Fruit fly (Drosophila melanogaster) whole organism, embryonic: ENCODE data around the gene BNIP3.

Experiments
- Antp ChIP-seq: fragments of 200-800 bp; sonication (Bioruptor generic); optimal IDR thresholded peaks from 3 replicates; lab custom pipeline; 2016; ENCODE audit warnings: missing biosample characterization, missing genetic modification characterization
- Bdp1 ChIP-seq: fragments of 200-800 bp; sonication (Bioruptor generic); optimal IDR thresholded peaks from 3 replicates; lab custom pipeline; 2016; ENCODE audit warnings: missing biosample characterization, missing genetic modification characterization
- CG10274 ChIP-seq: fragments of 200-800 bp; sonication (Bioruptor generic); optimal IDR thresholded peaks from 3 replicates; lab custom pipeline; 2017; ENCODE audit warnings: missing biosample characterization, mild to moderate bottlenecking, missing genetic modification characterization
- CG10654 ChIP-seq: fragments of 200-800 bp; sonication (Bioruptor generic); optimal IDR thresholded peaks from 2 replicates; lab custom pipeline; 2016; ENCODE audit warnings: missing biosample characterization, missing genetic modification characterization
- CG1233 ChIP-seq: fragments of 200-800 bp; sonication (Bioruptor generic); optimal IDR thresholded peaks from 4 replicates; lab custom pipeline; 2018; ENCODE audit warnings: missing biosample characterization, mild to moderate bottlenecking, missing genetic modification characterization
- CG12942 ChIP-seq: fragments of 200-800 bp; sonication (Bioruptor generic); optimal IDR thresholded peaks from 3 replicates; lab custom pipeline; 2016; ENCODE audit warnings: missing biosample characterization, missing genetic modification characterization
- CG14965 ChIP-seq: fragments of 200-800 bp; sonication (Bioruptor generic); optimal IDR thresholded peaks from 2 replicates; lab custom pipeline; 2016; ENCODE audit warnings: missing biosample characterization, missing genetic modification characterization, borderline replicate concordance
- CG15696 ChIP-seq: fragments of 200-800 bp; sonication (Bioruptor generic); optimal IDR thresholded peaks from 2 replicates; lab custom pipeline; 2019; ENCODE audit warnings: missing biosample characterization, mild to moderate bottlenecking, missing genetic modification characterization, moderate library complexity
- CG17186 ChIP-seq: fragments of 200-800 bp; sonication (Bioruptor generic); optimal IDR thresholded peaks from 3 replicates; lab custom pipeline; 2017; ENCODE audit warnings: missing biosample characterization, missing genetic modification reagents, missing genetic modification characterization
- CG17385 ChIP-seq: fragments of 200-800 bp; sonication (Bioruptor generic); optimal IDR thresholded peaks from 3 replicates; lab custom pipeline; 2018; ENCODE audit warnings: missing biosample characterization, mild to moderate bottlenecking, missing genetic modification characterization
- CG1792 ChIP-seq: fragments of 200-800 bp; sonication (Bioruptor generic); optimal IDR thresholded peaks from 2 replicates; lab custom pipeline; 2016; ENCODE audit warnings: missing biosample characterization, missing genetic modification characterization
- CG18476 ChIP-seq: fragments of 200-800 bp; sonication (Bioruptor generic); optimal IDR thresholded peaks from 2 replicates; lab custom pipeline; 2016; ENCODE audit warnings: missing biosample characterization, mild to moderate bottlenecking, missing genetic modification characterization
- CG30431 ChIP-seq: fragments of 200-800 bp; sonication (Bioruptor generic); optimal IDR thresholded peaks from 2 replicates; lab custom pipeline; 2017; ENCODE audit warnings: missing biosample characterization, missing genetic modification characterization
- CG3163 ChIP-seq: fragments of 200-800 bp; sonication (Bioruptor generic); optimal IDR thresholded peaks from 3 replicates; lab custom pipeline; 2016; ENCODE audit warnings: missing biosample characterization, missing genetic modification characterization
- CG32532 ChIP-seq: fragments of 200-800 bp; sonication (Bioruptor generic); IDR thresholded peaks from 2 replicates; pipeline ENCODE4 v1.3.6; 2022; ENCODE audit warnings: missing biosample characterization, missing genetic modification characterization
- CG32767 ChIP-seq: fragments of 200-800 bp; sonication (Bioruptor generic); IDR thresholded peaks from 2 replicates; pipeline ENCODE4 v1.3.6; 2022; ENCODE audit warnings: missing biosample characterization, missing genetic modification characterization
- CG3995 ChIP-seq: fragments of 200-800 bp; sonication (Bioruptor generic); optimal IDR thresholded peaks from 3 replicates; lab custom pipeline; 2016; ENCODE audit warnings: missing biosample characterization, missing genetic modification characterization
- CG4820 ChIP-seq: fragments of 200-800 bp; sonication (Bioruptor generic); optimal IDR thresholded peaks from 3 replicates; lab custom pipeline; 2016; ENCODE audit warnings: missing biosample characterization, missing genetic modification characterization
- CG5953 ChIP-seq: fragments of 200-800 bp; sonication (Bioruptor generic); IDR thresholded peaks from 2 replicates; pipeline ENCODE4 v1.3.6; 2022; ENCODE audit warnings: missing biosample characterization, missing genetic modification characterization
- CG7839 ChIP-seq: fragments of 200-800 bp; sonication (Bioruptor generic); optimal IDR thresholded peaks from 3 replicates; lab custom pipeline; 2018; ENCODE audit warnings: missing biosample characterization, mild to moderate bottlenecking, missing genetic modification characterization, moderate library complexity
- CG8944 ChIP-seq: fragments of 200-800 bp; sonication (Bioruptor generic); optimal IDR thresholded peaks from 3 replicates; lab custom pipeline; 2016; ENCODE audit warnings: missing biosample characterization, missing genetic modification characterization
- CG9215 ChIP-seq: fragments of 200-800 bp; sonication (Bioruptor generic); IDR thresholded peaks from 2 replicates; pipeline ENCODE4 v1.3.6; 2022; ENCODE audit warnings: missing biosample characterization, missing genetic modification characterization
- CG9932 ChIP-seq: fragments of 200-800 bp; sonication (Bioruptor generic); IDR thresholded peaks from 2 replicates; pipeline ENCODE4 v1.3.6; 2022; ENCODE audit warnings: missing biosample characterization, missing genetic modification characterization
- CHES-1-like ChIP-seq: fragments of 200-800 bp; sonication (Bioruptor generic); optimal IDR thresholded peaks from 2 replicates; lab custom pipeline; 2016; ENCODE audit warnings: missing biosample characterization, missing genetic modification characterization
- Chrac-16 ChIP-seq: fragments of 200-800 bp; sonication (Bioruptor generic); optimal IDR thresholded peaks from 3 replicates; lab custom pipeline; 2016; ENCODE audit warnings: missing biosample characterization, missing genetic modification characterization
- E2f2 ChIP-seq: fragments of 200-800 bp; sonication (Bioruptor generic); IDR thresholded peaks from 2 replicates; pipeline ENCODE4 v1.3.6; 2022; ENCODE audit warnings: missing biosample characterization, missing genetic modification characterization
- Hmr ChIP-seq: fragments of 200-800 bp; sonication (Bioruptor generic); optimal IDR thresholded peaks from 3 replicates; lab custom pipeline; 2017; ENCODE audit warnings: mild to moderate bottlenecking, missing biosample characterization, missing genetic modification reagents, missing genetic modification characterization
- Hsf ChIP-seq: fragments of 200-800 bp; sonication (Bioruptor generic); optimal IDR thresholded peaks from 3 replicates; lab custom pipeline; 2016; ENCODE audit warnings: missing biosample characterization, missing genetic modification characterization
- NFAT ChIP-seq: fragments of 200-800 bp; sonication (Bioruptor generic); IDR thresholded peaks from 2 replicates; pipeline ENCODE4 v1.3.6; 2022; ENCODE audit warnings: missing biosample characterization, missing genetic modification characterization
- NK7.1 ChIP-seq: fragments of 200-800 bp; sonication (Bioruptor generic); optimal IDR thresholded peaks from 3 replicates; lab custom pipeline; 2016; ENCODE audit warnings: missing biosample characterization, missing genetic modification characterization
- PHDP ChIP-seq: fragments of 200-800 bp; sonication (Bioruptor generic); optimal IDR thresholded peaks from 3 replicates; lab custom pipeline; 2018; ENCODE audit warnings: missing biosample characterization, mild to moderate bottlenecking, missing genetic modification characterization, moderate library complexity
- Sin3A ChIP-seq: fragments of >200 bp; optimal IDR thresholded peaks from 2 replicates; lab custom pipeline; 2018
- Trl ChIP-seq, 3 experiments: fragments of >200 bp in 2 of 3; fragments of 200-800 bp in 1 of 3; sonication (Bioruptor generic) in 1 of 3; optimal IDR thresholded peaks; 2 replicates in 1 of 3; 3 replicates in 2 of 3; lab custom pipeline; 2016 to 2017; ENCODE audit warnings: missing biosample characterization in 1 of 3, missing genetic modification characterization in 1 of 3
- bowl ChIP-seq: fragments of 200-800 bp; sonication (Bioruptor generic); IDR thresholded peaks from 2 replicates; pipeline ENCODE4 v1.3.6; 2022; ENCODE audit warnings: missing biosample characterization, missing genetic modification characterization
- crol ChIP-seq: fragments of 200-800 bp; sonication (Bioruptor generic); IDR thresholded peaks from 2 replicates; pipeline ENCODE4 v1.3.6; 2022; ENCODE audit warnings: missing biosample characterization, missing genetic modification characterization
- fd64A ChIP-seq: fragments of 200-800 bp; sonication (Bioruptor generic); optimal IDR thresholded peaks from 3 replicates; lab custom pipeline; 2018; ENCODE audit warnings: missing biosample characterization, mild to moderate bottlenecking, missing genetic modification characterization
- ham ChIP-seq: fragments of 200-800 bp; sonication (Bioruptor generic); IDR thresholded peaks from 2 replicates; pipeline ENCODE4 v1.3.6; 2022; ENCODE audit warnings: missing biosample characterization, missing genetic modification characterization
- hth ChIP-seq: fragments of >200 bp; optimal IDR thresholded peaks from 2 replicates; lab custom pipeline; 2017; ENCODE audit warnings: inconsistent platforms
- kay ChIP-seq: fragments of 200-800 bp; sonication (Bioruptor generic); optimal IDR thresholded peaks from 2 replicates; lab custom pipeline; 2016; ENCODE audit warnings: missing biosample characterization, missing genetic modification characterization
- kni ChIP-seq: fragments of 200-800 bp; sonication (Bioruptor generic); optimal IDR thresholded peaks from 3 replicates; lab custom pipeline; 2017; ENCODE audit warnings: mild to moderate bottlenecking, missing biosample characterization, missing genetic modification reagents, missing genetic modification characterization
- luna ChIP-seq: fragments of 200-800 bp; sonication (Bioruptor generic); optimal IDR thresholded peaks from 2 replicates; lab custom pipeline; 2016; ENCODE audit warnings: missing biosample characterization, missing genetic modification characterization
- oc ChIP-seq: fragments of 200-800 bp; sonication (Bioruptor generic); optimal IDR thresholded peaks from 2 replicates; lab custom pipeline; 2018; ENCODE audit warnings: missing biosample characterization, mild to moderate bottlenecking, missing genetic modification characterization, moderate library complexity
- odd ChIP-seq: fragments of 200-800 bp; sonication (Bioruptor generic); optimal IDR thresholded peaks from 2 replicates; lab custom pipeline; 2017; ENCODE audit warnings: missing biosample characterization, mild to moderate bottlenecking, missing genetic modification characterization
- phol ChIP-seq: fragments of 200-800 bp; sonication (Bioruptor generic); optimal IDR thresholded peaks from 3 replicates; lab custom pipeline; 2018; ENCODE audit warnings: missing biosample characterization, mild to moderate bottlenecking, missing genetic modification characterization, moderate library complexity
- ro ChIP-seq: fragments of 200-800 bp; sonication (Bioruptor generic); IDR thresholded peaks from 2 replicates; pipeline ENCODE4 v1.3.6; 2022; ENCODE audit warnings: missing biosample characterization, missing genetic modification characterization
- tna ChIP-seq: fragments of 200-800 bp; sonication (Bioruptor generic); IDR thresholded peaks from 2 replicates; pipeline ENCODE4 v1.3.6; 2022; ENCODE audit warnings: missing biosample characterization, missing genetic modification characterization; ENCODE audit not compliant: partially characterized antibody
- twi ChIP-seq: fragments of 200-800 bp; optimal IDR thresholded peaks from 2 replicates; lab custom pipeline; 2019; ENCODE audit warnings: missing biosample characterization, mild to moderate bottlenecking, missing genetic modification characterization, moderate library complexity
- unc-4 ChIP-seq: fragments of 200-800 bp; sonication (Bioruptor generic); IDR thresholded peaks from 2 replicates; pipeline ENCODE4 v1.3.6; 2022; ENCODE audit warnings: missing biosample characterization, missing genetic modification characterization; ENCODE audit not compliant: partially characterized antibody
- usp ChIP-seq: fragments of >200 bp; optimal IDR thresholded peaks from 2 replicates; lab custom pipeline; 2017; ENCODE audit warnings: missing biosample characterization, missing genetic modification characterization
- wor ChIP-seq: fragments of 200-800 bp; sonication (Bioruptor generic); IDR thresholded peaks from 2 replicates; pipeline ENCODE4 v1.3.6; 2022; ENCODE audit warnings: missing biosample characterization, missing genetic modification characterization

The BNIP3 gene

DNA sequence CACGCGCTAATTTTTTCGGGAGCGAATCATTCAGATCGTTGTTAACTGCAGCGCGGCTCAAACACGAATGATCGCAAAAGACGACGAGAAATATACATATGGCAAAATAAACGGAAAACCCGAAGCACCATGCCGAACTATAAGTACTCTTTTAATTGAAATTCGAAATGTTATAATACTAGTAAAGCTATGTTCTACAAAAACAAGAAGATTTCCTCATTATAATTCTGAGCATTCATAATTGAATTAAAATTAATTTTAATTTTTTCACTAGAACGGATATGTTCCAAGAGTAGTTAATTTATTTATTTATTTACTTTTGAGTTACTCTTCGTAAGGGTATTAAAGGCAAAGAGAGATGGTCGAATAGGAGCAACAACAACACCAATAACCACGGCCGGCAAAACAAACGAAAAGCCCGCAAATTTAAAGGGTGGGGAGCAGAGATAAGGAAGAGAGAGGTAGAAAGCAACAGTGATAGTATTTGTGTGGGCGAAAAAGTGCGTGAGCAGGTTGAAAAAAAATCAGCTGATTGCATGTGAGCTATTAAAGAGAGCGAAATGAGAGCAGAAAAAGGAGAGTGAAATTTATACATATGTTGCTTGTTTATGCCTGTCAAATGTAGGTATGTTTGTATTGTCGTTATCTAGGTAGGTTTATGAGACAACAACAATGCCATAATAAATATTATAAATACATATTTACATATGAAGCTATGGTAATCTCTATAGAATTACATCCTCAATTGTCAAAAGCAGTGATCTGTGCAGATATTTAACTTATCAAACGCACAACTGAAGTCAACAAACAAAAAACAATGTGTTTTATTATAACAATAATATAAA is 25.6 kb downstream of the BNIP3 start (continued):
- peak; percentile 85 for TF ChIP-seq PHDP (tag; lab: Kevin White, UChicago)
- peak; percentile 36; the same call in 1 of the 2 replicates for TF ChIP-seq CG5953 (GFP tag; lab: Robert Waterston, UW)
- peak; percentile 27 for TF ChIP-seq odd (GFP tag; lab: Kevin White, UChicago)
- TF ChIP-seq phol, result peak; percentile 68
- peak; percentile 86 for TF ChIP-seq CG7839 (tag; lab: Kevin White, UChicago)
- no peak for TF ChIP-seq usp (GFP tag; lab: Kevin White, UChicago)
- peak; percentile 56; the same call in 1 of the 2 replicates for TF ChIP-seq E2f2
- no peak for TF ChIP-seq NK7.1 (GFP tag; lab: Kevin White, UChicago)
- peak; percentile 45 for TF ChIP-seq CG12942
- peak; percentile 13 for TF ChIP-seq CG8944 (GFP tag; lab: Kevin White, UChicago)
- TF ChIP-seq CG9932 (GFP tag; lab: Robert Waterston, UW), result peak; percentile 77
- TF ChIP-seq Chrac-16 (GFP tag; lab: Kevin White, UChicago), result peak; percentile 70
- peak; percentile 49 for TF ChIP-seq CG9215 (GFP tag; lab: Robert Waterston, UW)
- TF ChIP-seq CHES-1-like, result peak; percentile 40
- TF ChIP-seq CG14965, result no peak
- peak; percentile 35 for TF ChIP-seq CG15696
- no peak for TF ChIP-seq unc-4
- TF ChIP-seq twi (tag; lab: Kevin White, UChicago), result peak; percentile 5
- no peak for TF ChIP-seq oc (tag; lab: Kevin White, UChicago)
- TF ChIP-seq ham (GFP tag; lab: Robert Waterston, UW), result no peak
- no peak for TF ChIP-seq CG30431 (GFP tag; lab: Kevin White, UChicago)
- TF ChIP-seq bowl, result no peak
- TF ChIP-seq Hmr, result peak; percentile 85
- no peak for TF ChIP-seq kay (GFP tag; lab: Kevin White, UChicago)
- no peak for TF ChIP-seq Antp (GFP tag; lab: Kevin White, UChicago)
- no peak for TF ChIP-seq Sin3A (lab: Kevin White, UChicago)
- TF ChIP-seq ro (GFP tag; lab: Robert Waterston, UW), result no peak
- peak; percentile 50 for TF ChIP-seq CG3163
- no peak; the same call in 1 of the 2 replicates for TF ChIP-seq NFAT (GFP tag; lab: Robert Waterston, UW)
- TF ChIP-seq Trl (optimal IDR thresholded peaks at IDR 0.05; lab: Kevin White, UChicago), result peak; percentile 56 to 84
- no peak for TF ChIP-seq Trl (GFP tag; optimal IDR thresholded peaks at IDR 0.05; lab: Kevin White, UChicago)
- peak; percentile 39 for TF ChIP-seq kni (GFP tag; lab: Kevin White, UChicago)
- peak; percentile 52; the same call in 1 of the 2 replicates for TF ChIP-seq CG32767 (GFP tag; lab: Robert Waterston, UW)
- TF ChIP-seq CG10654 (GFP tag; lab: Kevin White, UChicago), result peak; percentile 45
- no peak for TF ChIP-seq CG18476 (GFP tag; lab: Kevin White, UChicago)
- TF ChIP-seq CG17186, result no peak
- TF ChIP-seq CG3995 (GFP tag; lab: Kevin White, UChicago), result peak; percentile 38
- TF ChIP-seq CG1792, result peak; percentile 13
- TF ChIP-seq tna (GFP tag; lab: Robert Waterston, UW), result no peak
- peak; percentile 14 for TF ChIP-seq luna (GFP tag; lab: Kevin White, UChicago)
- no peak for TF ChIP-seq hth (lab: Kevin White, UChicago)
- TF ChIP-seq CG32532 (GFP tag; lab: Robert Waterston, UW), result peak; percentile 85
- TF ChIP-seq Bdp1 (GFP tag; lab: Kevin White, UChicago), result peak; percentile 22
- TF ChIP-seq Hsf (GFP tag; lab: Kevin White, UChicago), result peak; percentile 62
- TF ChIP-seq wor, result peak; percentile 58
- TF ChIP-seq CG17385 (GFP tag; lab: Kevin White, UChicago), result peak; percentile 75
- TF ChIP-seq CG1233, result peak; percentile 37
- peak; percentile 58 for TF ChIP-seq fd64A (GFP tag; lab: Kevin White, UChicago)
- TF ChIP-seq CG10274 (GFP tag; lab: Kevin White, UChicago), result peak; percentile 43
- TF ChIP-seq CG4820 (GFP tag; lab: Kevin White, UChicago), result peak; percentile 44
- peak; percentile 27; the same call in 1 of the 2 replicates for TF ChIP-seq crol
